Fruit fly (Drosophila melanogaster): Measurements from ENCODE around the gene Boh1.

The Boh1 gene

DNA sequence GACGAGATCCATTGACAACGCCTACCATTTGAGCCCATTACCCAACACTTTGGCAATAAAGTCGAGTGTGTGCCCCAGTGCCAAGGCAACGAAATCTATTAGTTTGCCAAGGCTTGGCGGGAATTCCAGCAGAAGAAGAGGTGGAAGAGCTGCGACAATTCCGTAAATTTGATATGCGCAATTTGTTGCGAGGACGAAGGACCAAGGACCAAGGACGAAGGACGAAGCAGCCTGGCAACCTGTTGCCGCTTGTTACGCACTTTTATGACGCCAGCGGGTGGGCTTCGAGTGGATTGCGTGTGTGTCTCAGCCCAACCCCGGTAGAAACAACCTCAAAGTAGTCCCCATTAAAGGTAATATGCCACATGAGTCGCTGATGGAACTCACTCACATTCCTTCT, 31.1 kb downstream of the Boh1 start:
- TF ChIP-seq ss (GFP tag; optimal IDR thresholded peaks at IDR 0.05) = no peak
- TF ChIP-seq pdm3 (GFP tag; optimal IDR thresholded peaks at IDR 0.05) = no peak
- TF ChIP-seq CG3032 (tag; optimal IDR thresholded peaks at IDR 0.05) = no peak
- no peak for TF ChIP-seq CG6854 (GFP tag; optimal IDR thresholded peaks at IDR 0.05)
- no peak for TF ChIP-seq svp (GFP tag)
- TF ChIP-seq dsx (GFP tag; optimal IDR thresholded peaks at IDR 0.05; ENCODE audit: poor library complexity, severe bottlenecking) = no peak

DNA sequence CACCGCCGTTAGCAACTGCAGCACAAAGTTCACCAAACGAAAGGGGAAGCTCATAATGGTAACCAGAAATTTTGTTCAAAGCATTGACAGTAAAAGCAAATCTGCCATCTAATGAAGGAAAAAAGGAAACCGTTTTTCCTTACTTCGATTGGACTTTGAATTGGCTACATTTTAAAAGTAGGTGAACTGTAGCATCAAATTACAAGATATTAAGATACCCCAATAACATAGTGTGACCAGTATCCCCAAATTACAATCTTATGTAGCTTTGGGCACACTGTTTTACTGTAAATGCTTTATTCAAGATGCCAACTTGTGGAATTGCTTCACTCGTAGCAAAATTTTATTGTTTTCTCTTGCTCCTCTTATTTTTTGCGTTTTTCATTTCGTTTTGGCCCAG, 47.0 kb downstream of the Boh1 start, which contains the start of gene CG12426:
Gene CG12426 (minus strand): TSS at position 101 of the 400 bp plus-strand sequence.
- TF ChIP-seq CG15336 (GFP tag; IDR thresholded peaks at IDR 0.05) (no peak), esn (GFP tag; optimal IDR thresholded peaks at IDR 0.05) (no peak), CG10631 (GFP tag; optimal IDR thresholded peaks at IDR 0.05) (no peak)
